Worm (Caenorhabditis elegans) whole organism, L4 larva: Measurements from ENCODE around the gene dylt-3.

Experiments
- D1046.2 ChIP-seq: fragments of 200-800 bp; sonication (Bioruptor generic); IDR thresholded peaks from 2 replicates; pipeline ENCODE4 v1.3.6; 2022; ENCODE audit warnings: missing genetic modification characterization, missing compliant biosample characterization
- F10B5.3 ChIP-seq: sonication (generic microtip); optimal IDR thresholded peaks from 2 replicates; lab custom pipeline; 2016; ENCODE audit warnings: mild to moderate bottlenecking, missing genetic modification characterization, missing compliant biosample characterization
- F37D6.2 ChIP-seq: sonication (generic microtip); optimal IDR thresholded peaks from 2 replicates; lab custom pipeline; 2016; ENCODE audit warnings: mild to moderate bottlenecking, missing genetic modification characterization, missing compliant biosample characterization
- F49E8.2 ChIP-seq: sonication (generic microtip); optimal IDR thresholded peaks from 2 replicates; lab custom pipeline; 2016; ENCODE audit warnings: missing compliant biosample characterization, mild to moderate bottlenecking, missing genetic modification characterization, borderline replicate concordance
- R02D3.7 ChIP-seq: fragments of 150-350 bp; sonication (generic microtip); optimal IDR thresholded peaks from 3 replicates; lab custom pipeline; 2014; ENCODE audit warnings: missing biosample characterization, missing genetic modification characterization
- T20F7.1 ChIP-seq: fragments of 200-800 bp; sonication (Bioruptor generic); optimal IDR thresholded peaks from 2 replicates; lab custom pipeline; 2018; ENCODE audit warnings: mild to moderate bottlenecking, missing genetic modification characterization, missing compliant biosample characterization
- T26A8.4 ChIP-seq: fragments of 200-800 bp; sonication (Bioruptor generic); IDR thresholded peaks from 2 replicates; pipeline ENCODE4 v1.3.6; 2022; ENCODE audit warnings: missing genetic modification characterization, missing compliant biosample characterization
- Y48G9A.11 ChIP-seq: fragments of 200-800 bp; sonication (Bioruptor generic); IDR thresholded peaks from 2 replicates; pipeline ENCODE4 v1.3.6; 2022; ENCODE audit warnings: missing genetic modification reagents, missing genetic modification characterization, missing compliant biosample characterization
- ZK546.5 ChIP-seq, 2 experiments: sonication (generic microtip); optimal IDR thresholded peaks; 2 replicates each; lab custom pipeline; 2017; ENCODE audit warnings: missing biosample characterization in 2 of 2, missing genetic modification characterization in 2 of 2
- aha-1 ChIP-seq: fragments of 150-350 bp; peaks from one replicate; lab custom pipeline; 2014; ENCODE audit warnings: missing biosample characterization, missing genetic modification characterization
- aly-2 ChIP-seq: sonication (generic microtip); optimal IDR thresholded peaks from 2 replicates; lab custom pipeline; 2018; ENCODE audit warnings: missing biosample characterization, missing genetic modification characterization
- arid-1 ChIP-seq: fragments of 200-800 bp; sonication (Bioruptor generic); conservative IDR thresholded peaks from 2 replicates; pipeline ENCODE4 v1.3.6; 2022; ENCODE audit warnings: missing genetic modification reagents, missing genetic modification characterization, missing compliant biosample characterization
- attf-4 ChIP-seq: sonication (generic microtip); optimal IDR thresholded peaks from 3 replicates; lab custom pipeline; 2017; ENCODE audit warnings: missing biosample characterization, missing genetic modification characterization
- ceh-28 ChIP-seq: fragments of 150-350 bp; optimal IDR thresholded peaks from 2 replicates; lab custom pipeline; 2014; ENCODE audit warnings: missing biosample characterization, missing genetic modification reagents, missing genetic modification characterization
- ceh-32 ChIP-seq: sonication (generic microtip); optimal IDR thresholded peaks from 2 replicates; lab custom pipeline; 2016; ENCODE audit warnings: mild to moderate bottlenecking, missing genetic modification characterization, missing compliant biosample characterization; ENCODE audit not compliant: poor library complexity
- daf-12 ChIP-seq: fragments of 150-350 bp; optimal IDR thresholded peaks from 2 replicates; lab custom pipeline; 2014; ENCODE audit warnings: missing biosample characterization, missing genetic modification reagents, missing genetic modification characterization
- daf-16 ChIP-seq, 3 experiments: sonication (generic microtip); optimal IDR thresholded peaks; 2 replicates each; lab custom pipeline; 2016 to 2017; ENCODE audit warnings: missing genetic modification characterization in 3 of 3, missing genetic modification reagents in 3 of 3, mild to moderate bottlenecking in 2 of 3, missing compliant biosample characterization in 2 of 3, missing biosample characterization in 1 of 3, moderate library complexity in 1 of 3
- dmd-6 ChIP-seq: fragments of 200-800 bp; sonication (Bioruptor generic); IDR thresholded peaks from 2 replicates; pipeline ENCODE4 v1.3.6; 2022; ENCODE audit warnings: missing genetic modification reagents, missing genetic modification characterization, missing compliant biosample characterization
- dmd-9 ChIP-seq: fragments of 200-800 bp; sonication (Bioruptor generic); IDR thresholded peaks from 2 replicates; pipeline ENCODE4 v1.3.6; 2022; ENCODE audit warnings: missing genetic modification reagents, missing genetic modification characterization, missing compliant biosample characterization
- duxl-1 ChIP-seq: sonication (generic microtip); optimal IDR thresholded peaks from 2 replicates; lab custom pipeline; 2016; ENCODE audit warnings: mild to moderate bottlenecking, missing genetic modification characterization, moderate library complexity, missing compliant biosample characterization; ENCODE audit not compliant: poor library complexity
- dve-1 ChIP-seq: sonication (generic microtip); optimal IDR thresholded peaks from 2 replicates; lab custom pipeline; 2017; ENCODE audit warnings: antibody characterized with exemption, mild to moderate bottlenecking, missing genetic modification characterization, missing compliant biosample characterization; ENCODE audit not compliant: insufficient read depth
- egl-43 ChIP-seq: fragments of 200-800 bp; sonication (Bioruptor generic); IDR thresholded peaks from 2 replicates; pipeline ENCODE4 v1.3.6; 2022; ENCODE audit warnings: missing genetic modification reagents, missing genetic modification characterization, missing compliant biosample characterization
- fkh-10 ChIP-seq: fragments of 150-350 bp; optimal IDR thresholded peaks from 2 replicates; lab custom pipeline; 2014; ENCODE audit warnings: missing biosample characterization, missing genetic modification reagents, missing genetic modification characterization
- hlh-30 ChIP-seq: sonication (generic microtip); optimal IDR thresholded peaks from 2 replicates; lab custom pipeline; 2017; ENCODE audit warnings: antibody characterized with exemption, mild to moderate bottlenecking, missing genetic modification characterization, missing compliant biosample characterization; ENCODE audit not compliant: insufficient read depth
- hmg-1.1 ChIP-seq: fragments of 200-800 bp; sonication (Bioruptor generic); IDR thresholded peaks from 2 replicates; pipeline ENCODE4 v1.3.6; 2022; ENCODE audit warnings: missing genetic modification reagents, missing genetic modification characterization, missing compliant biosample characterization
- lim-7 ChIP-seq: fragments of 200-800 bp; sonication (Bioruptor generic); IDR thresholded peaks from 2 replicates; pipeline ENCODE4 v1.3.6; 2022; ENCODE audit warnings: missing genetic modification characterization, missing compliant biosample characterization
- lin-13 ChIP-seq: fragments of 150-350 bp; optimal IDR thresholded peaks from 2 replicates; lab custom pipeline; 2014; ENCODE audit warnings: missing biosample characterization, missing genetic modification reagents, missing genetic modification characterization
- lin-15B ChIP-seq: fragments of 150-350 bp; sonication (generic microtip); optimal IDR thresholded peaks from 3 replicates; lab custom pipeline; 2014; ENCODE audit warnings: missing biosample characterization, missing genetic modification characterization
- lin-29 ChIP-seq: fragments of 200-800 bp; sonication (Bioruptor generic); IDR thresholded peaks from 2 replicates; pipeline ENCODE4 v1.3.6; 2022; ENCODE audit warnings: missing genetic modification reagents, missing genetic modification characterization, missing compliant biosample characterization
- lin-38 ChIP-seq: fragments of 200-800 bp; sonication (Bioruptor generic); IDR thresholded peaks from 2 replicates; pipeline ENCODE4 v1.3.6; 2022; ENCODE audit warnings: missing genetic modification reagents, missing genetic modification characterization, missing compliant biosample characterization
- lir-3 ChIP-seq: sonication (generic microtip); optimal IDR thresholded peaks from 2 replicates; lab custom pipeline; 2016; ENCODE audit warnings: mild to moderate bottlenecking, missing genetic modification characterization, missing compliant biosample characterization
- lsy-2 ChIP-seq, 2 experiments: fragments of 150-350 bp in 1 of 2; sonication (generic microtip) in 1 of 2; optimal IDR thresholded peaks; 2 replicates each; lab custom pipeline; 2014 to 2017; ENCODE audit warnings: missing biosample characterization in 2 of 2, missing genetic modification characterization in 2 of 2
- mep-1 ChIP-seq: fragments of 150-350 bp; sonication (generic microtip); optimal IDR thresholded peaks from 3 replicates; lab custom pipeline; 2014; ENCODE audit warnings: missing biosample characterization, missing genetic modification characterization
- nhr-10 ChIP-seq: fragments of 150-350 bp; optimal IDR thresholded peaks from 2 replicates; lab custom pipeline; 2014; ENCODE audit warnings: missing biosample characterization, missing genetic modification characterization
- nhr-111 ChIP-seq: fragments of 200-800 bp; sonication (Bioruptor generic); optimal IDR thresholded peaks from 2 replicates; lab custom pipeline; 2018; ENCODE audit warnings: mild to moderate bottlenecking, missing genetic modification characterization, missing compliant biosample characterization
- nhr-237 ChIP-seq: sonication (generic microtip); optimal IDR thresholded peaks from 2 replicates; lab custom pipeline; 2017; ENCODE audit warnings: missing biosample characterization, missing genetic modification characterization
- nhr-25 ChIP-seq: sonication (generic microtip); optimal IDR thresholded peaks from 2 replicates; lab custom pipeline; 2017; ENCODE audit warnings: missing genetic modification characterization, mild to moderate bottlenecking, missing compliant biosample characterization, antibody characterized with exemption, moderate library complexity, borderline replicate concordance; ENCODE audit not compliant: insufficient read depth
- nhr-28 ChIP-seq: fragments of 150-350 bp; optimal IDR thresholded peaks from 2 replicates; lab custom pipeline; 2014; ENCODE audit warnings: missing biosample characterization, missing genetic modification characterization
- nhr-41 ChIP-seq: fragments of 200-800 bp; sonication (Bioruptor generic); IDR thresholded peaks from 2 replicates; pipeline ENCODE4 v1.3.6; 2022; ENCODE audit warnings: missing genetic modification reagents, missing genetic modification characterization, missing compliant biosample characterization
- nhr-76 ChIP-seq: fragments of 150-350 bp; optimal IDR thresholded peaks from 2 replicates; lab custom pipeline; 2014; ENCODE audit warnings: missing biosample characterization, missing genetic modification characterization
- nhr-77 ChIP-seq: fragments of 150-350 bp; optimal IDR thresholded peaks from 2 replicates; lab custom pipeline; 2014; ENCODE audit warnings: missing biosample characterization, missing genetic modification characterization
- rbr-2 ChIP-seq: sonication (generic microtip); optimal IDR thresholded peaks from 2 replicates; lab custom pipeline; 2016; ENCODE audit warnings: missing genotype, missing genetic modification characterization, missing compliant biosample characterization
- saeg-2 ChIP-seq: fragments of 200-800 bp; sonication (Bioruptor generic); IDR thresholded peaks from 2 replicates; pipeline ENCODE4 v1.3.6; 2022; ENCODE audit warnings: missing genetic modification reagents, missing genetic modification characterization, missing compliant biosample characterization
- skn-1 ChIP-seq: fragments of 150-350 bp; optimal IDR thresholded peaks from 2 replicates; lab custom pipeline; 2014; ENCODE audit warnings: missing biosample characterization, missing genetic modification characterization
- snpc-1.2 ChIP-seq: fragments of 200-800 bp; sonication (Bioruptor generic); IDR thresholded peaks from 2 replicates; pipeline ENCODE4 v1.3.6; 2022; ENCODE audit warnings: missing genetic modification reagents, missing genetic modification characterization, missing compliant biosample characterization
- snpc-4 ChIP-seq: fragments of 150-350 bp; optimal IDR thresholded peaks from 2 replicates; lab custom pipeline; 2014; ENCODE audit warnings: missing biosample characterization, missing genetic modification characterization
- unc-130 ChIP-seq: sonication (generic microtip); optimal IDR thresholded peaks from 2 replicates; lab custom pipeline; 2016; ENCODE audit warnings: missing genetic modification reagents, missing genetic modification characterization, missing compliant biosample characterization
- vab-7 ChIP-seq: fragments of 200-800 bp; sonication (Bioruptor generic); IDR thresholded peaks from 2 replicates; pipeline ENCODE4 v1.3.6; 2022; ENCODE audit warnings: missing genetic modification reagents, missing genetic modification characterization, missing compliant biosample characterization
- zfp-2 ChIP-seq: sonication (generic microtip); optimal IDR thresholded peaks from 2 replicates; lab custom pipeline; 2016; ENCODE audit warnings: mild to moderate bottlenecking, missing genetic modification characterization, missing compliant biosample characterization
- zip-2 ChIP-seq: fragments of 150-350 bp; optimal IDR thresholded peaks from 2 replicates; lab custom pipeline; 2014; ENCODE audit warnings: missing biosample characterization, missing genetic modification characterization
- ztf-11 ChIP-seq: fragments of 150-350 bp; optimal IDR thresholded peaks from 2 replicates; lab custom pipeline; 2014; ENCODE audit warnings: missing biosample characterization, missing genetic modification characterization

dylt-3 gene

ce11 chrII:8185016-8185493, 3.5 kb downstream of the dylt-3 start, which contains the start of the genes mig-5 and cct-1 (continued):
- TF ChIP-seq duxl-1 (tag; lab: Kevin White, UChicago), result peak; percentile 92
- peak; percentile 93 for TF ChIP-seq nhr-25 (tag; lab: Kevin White, UChicago)
- TF ChIP-seq lin-13 (GFP tag; lab: Kevin White, UChicago), result peak; percentile 87
- peak; percentile 88 for TF ChIP-seq F37D6.2 (tag; lab: Kevin White, UChicago)
- peak; percentile 93 for TF ChIP-seq arid-1 (GFP tag; lab: Robert Waterston, UW)
- TF ChIP-seq D1046.2 (GFP tag; lab: Robert Waterston, UW), result no peak
- TF ChIP-seq dve-1 (tag; lab: Kevin White, UChicago), result peak; percentile 98
- peak; percentile 85 for TF ChIP-seq aha-1
- TF ChIP-seq F49E8.2 (tag; lab: Kevin White, UChicago), result no peak
- peak; percentile 81 for TF ChIP-seq zip-2 (tag; lab: Kevin White, UChicago)
- no peak for TF ChIP-seq attf-4 (tag; lab: Kevin White, UChicago)
- no peak for TF ChIP-seq dmd-9 (GFP tag; lab: Robert Waterston, UW)
- TF ChIP-seq unc-130, result peak; percentile 65
- peak; percentile 2 for TF ChIP-seq nhr-76
- TF ChIP-seq ceh-28 (tag; lab: Kevin White, UChicago), result peak; percentile 25
- peak; percentile 58 for TF ChIP-seq Y48G9A.11
- peak; percentile 97 for TF ChIP-seq fkh-10 (GFP tag; lab: Kevin White, UChicago)
- TF ChIP-seq nhr-10, result peak; percentile 88
- TF ChIP-seq nhr-111, result no peak
- TF ChIP-seq hmg-1.1, result peak; percentile 98
- peak; percentile 41 for TF ChIP-seq lir-3 (tag; lab: Kevin White, UChicago)
- TF ChIP-seq nhr-77 (tag; lab: Kevin White, UChicago), result peak; percentile 98
- peak; percentile 97 for TF ChIP-seq T26A8.4 (GFP tag; lab: Robert Waterston, UW)
- peak; percentile 100 for TF ChIP-seq lin-38
- no peak for TF ChIP-seq snpc-1.2 (GFP tag; lab: Robert Waterston, UW)
- TF ChIP-seq nhr-237 (tag; lab: Kevin White, UChicago), result peak; percentile 49
- TF ChIP-seq egl-43 (GFP tag; lab: Robert Waterston, UW), result peak; percentile 66
- peak; percentile 61 to 87 for TF ChIP-seq daf-16 (GFP tag; optimal IDR thresholded peaks at IDR 0.05; lab: Kevin White, UChicago)
- TF ChIP-seq daf-16 (tag; optimal IDR thresholded peaks at IDR 0.05; lab: Kevin White, UChicago), result peak; percentile 84
- TF ChIP-seq dmd-6 (GFP tag; lab: Robert Waterston, UW), result peak; percentile 89
- TF ChIP-seq ztf-11, result no peak
- peak; percentile 53 for TF ChIP-seq ceh-32 (tag; lab: Kevin White, UChicago)
- TF ChIP-seq zfp-2 (tag; lab: Kevin White, UChicago), result peak; percentile 78
- TF ChIP-seq snpc-4, result no peak
- TF ChIP-seq ZK546.5 (tag; optimal IDR thresholded peaks at IDR 0.05; lab: Kevin White, UChicago), result peak in 1 of 2 experiments; percentile 82
- TF ChIP-seq lim-7, result no peak
- 0 out of 2 replicates have a peak, but pooled peaks have one; percentile 29 for TF ChIP-seq vab-7
- peak; percentile 99 to 100 for TF ChIP-seq lsy-2 (tag; optimal IDR thresholded peaks at IDR 0.05; lab: Kevin White, UChicago)
- no peak for TF ChIP-seq skn-1 (tag; lab: Kevin White, UChicago)
- no peak for TF ChIP-seq nhr-41
- TF ChIP-seq saeg-2, result peak; percentile 76; the same call in 1 of the 2 replicates
- TF ChIP-seq hlh-30 (tag; lab: Kevin White, UChicago), result peak; percentile 90
- peak; percentile 93 for TF ChIP-seq T20F7.1 (GFP tag; lab: Kevin White, UChicago)
- no peak for TF ChIP-seq daf-12 (tag; lab: Kevin White, UChicago)
- no peak for TF ChIP-seq aly-2 (tag; lab: Kevin White, UChicago)
- TF ChIP-seq mep-1 (tag; lab: Kevin White, UChicago), result peak; percentile 99
- peak; percentile 73 for TF ChIP-seq lin-29 (GFP tag; lab: Robert Waterston, UW)
- peak; percentile 85 for TF ChIP-seq F10B5.3 (tag; lab: Kevin White, UChicago)
- peak; percentile 96 for TF ChIP-seq rbr-2
- TF ChIP-seq lin-15B (tag; lab: Kevin White, UChicago), result peak; percentile 90
- peak; percentile 91 for TF ChIP-seq nhr-28 (tag; lab: Kevin White, UChicago)
- no peak for TF ChIP-seq R02D3.7
